Fruit fly (Drosophila melanogaster): ENCODE data around the gene wts.
A peak's percentile ranks its signal among the peaks of the same experiment; 100 is the strongest.

The wts gene

DNA sequence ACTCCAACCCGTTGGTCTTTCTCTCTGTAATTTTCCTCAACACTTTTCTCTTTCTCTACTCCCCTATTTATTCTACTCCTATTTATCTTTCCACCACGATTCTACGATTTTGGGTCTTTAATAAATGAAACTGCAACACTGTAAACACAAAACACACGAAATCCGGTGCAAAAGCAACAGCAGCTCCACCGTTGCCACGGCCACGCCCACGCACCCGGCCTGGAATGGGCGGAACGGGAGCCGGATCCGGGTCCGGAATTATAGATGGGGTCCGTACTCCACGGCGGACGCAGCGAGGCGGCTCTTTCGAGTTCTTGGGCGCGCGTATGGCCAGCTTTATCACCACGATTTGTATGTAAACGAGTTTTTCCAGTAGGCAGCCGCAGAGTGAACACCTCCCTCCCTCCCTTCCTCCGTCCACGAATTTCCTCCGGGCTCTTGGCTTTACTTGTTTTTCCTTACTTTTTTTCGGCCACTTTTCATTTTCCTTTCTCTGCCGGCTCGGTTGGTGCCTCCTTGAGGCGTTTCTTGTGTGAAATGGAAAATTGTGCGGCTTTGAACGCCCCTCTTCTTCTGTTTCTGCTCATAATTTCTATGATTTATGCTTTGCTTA is 14.4 kb upstream of the wts start (continued):
- TF ChIP-seq scrt (GFP tag; optimal IDR thresholded peaks at IDR 0.05) (no peak), ftz-f1 (GFP tag; optimal IDR thresholded peaks at IDR 0.05) (no peak), NFAT (GFP tag; IDR thresholded peaks at IDR 0.05) (no peak), aop (GFP tag; IDR thresholded peaks at IDR 0.05) (no peak), CG17361 (GFP tag; IDR thresholded peaks at IDR 0.05) (no peak), eve (GFP tag; optimal IDR thresholded peaks at IDR 0.05) (no peak), bab2 (GFP tag; optimal IDR thresholded peaks at IDR 0.05) (no peak), NC2α (GFP tag; optimal IDR thresholded peaks at IDR 0.05) (no peak), seq (GFP tag; IDR thresholded peaks at IDR 0.05) (peak; percentile 25; the same call in 1 of the 2 replicates), dan (GFP tag; IDR thresholded peaks at IDR 0.05) (no peak), ems (GFP tag; optimal IDR thresholded peaks at IDR 0.05) (no peak), CG12659 (GFP tag; optimal IDR thresholded peaks at IDR 0.05) (no peak), CG3065 (GFP tag; optimal IDR thresholded peaks at IDR 0.05) (peak; percentile 29), CG12769 (tag; optimal IDR thresholded peaks at IDR 0.05) (peak; percentile 60), jumu (GFP tag; optimal IDR thresholded peaks at IDR 0.05) (no peak), YL-1 (GFP tag; optimal IDR thresholded peaks at IDR 0.05) (no peak), Poxn (GFP tag; IDR thresholded peaks at IDR 0.05) (no peak), dmrt11E (tag; optimal IDR thresholded peaks at IDR 0.05) (no peak), trem (tag; optimal IDR thresholded peaks at IDR 0.05) (no peak), kay (GFP tag; optimal IDR thresholded peaks at IDR 0.05) (no peak), CG17829 (tag; optimal IDR thresholded peaks at IDR 0.05) (no peak), ac (GFP tag; optimal IDR thresholded peaks at IDR 0.05) (no peak), Drgx (GFP tag; IDR thresholded peaks at IDR 0.05) (0 out of 2 replicates have a peak, but pooled peaks have one; percentile 15), bcd (GFP tag; optimal IDR thresholded peaks at IDR 0.05) (no peak), CG5245 (GFP tag; optimal IDR thresholded peaks at IDR 0.05) (no peak), cad (GFP tag; optimal IDR thresholded peaks at IDR 0.05) (no peak), CG9932 (GFP tag; IDR thresholded peaks at IDR 0.05) (0 out of 2 replicates have a peak, but pooled peaks have one; percentile 12), phol (tag; optimal IDR thresholded peaks at IDR 0.05) (no peak), CG2678 (tag; optimal IDR thresholded peaks at IDR 0.05) (peak; percentile 3), Rx (GFP tag; IDR thresholded peaks at IDR 0.05) (no peak), Antp (GFP tag; optimal IDR thresholded peaks at IDR 0.05) (no peak), schlank (tag; optimal IDR thresholded peaks at IDR 0.05) (no peak), CG11247 (GFP tag; IDR thresholded peaks at IDR 0.05) (0 out of 2 replicates have a peak, but pooled peaks have one; percentile 21), CG12942 (GFP tag; optimal IDR thresholded peaks at IDR 0.05) (no peak), CG6175 (GFP tag; IDR thresholded peaks at IDR 0.05) (no peak), CG18262 (tag; optimal IDR thresholded peaks at IDR 0.05) (no peak), CG10147 (GFP tag; optimal IDR thresholded peaks at IDR 0.05) (no peak), stc (GFP tag; IDR thresholded peaks at IDR 0.05) (no peak), CG8359 (GFP tag; optimal IDR thresholded peaks at IDR 0.05; ENCODE audit: borderline replicate concordance) (no peak), HHEX (GFP tag; optimal IDR thresholded peaks at IDR 0.05) (no peak), E2f1 (GFP tag; IDR thresholded peaks at IDR 0.05) (no peak), CG6854 (GFP tag; optimal IDR thresholded peaks at IDR 0.05) (no peak), CG7357 (GFP tag; IDR thresholded peaks at IDR 0.05) (no peak), chm (GFP tag; IDR thresholded peaks at IDR 0.05) (no peak), GATAe (GFP tag; conservative IDR thresholded peaks at IDR 0.05) (no peak), repo (GFP tag; optimal IDR thresholded peaks at IDR 0.05) (no peak), Abd-B (GFP tag; optimal IDR thresholded peaks at IDR 0.05) (no peak), slou (GFP tag; optimal IDR thresholded peaks at IDR 0.05) (no peak), sqz (GFP tag; optimal IDR thresholded peaks at IDR 0.05) (no peak), otp (GFP tag; IDR thresholded peaks at IDR 0.05) (no peak), sens-2 (GFP tag; IDR thresholded peaks at IDR 0.05) (no peak), zen2 (GFP tag; IDR thresholded peaks at IDR 0.05; ENCODE audit: partially characterized antibody) (no peak)

Data from whole organism, embryonic.